Worm (Caenorhabditis elegans) whole organism, L4 larva: ENCODE results near the gene T11G6.4.
A peak's percentile ranks its signal among the peaks of the same experiment; 100 is the strongest.

Source experiments
- F10B5.3 ChIP-seq: sonication (generic microtip); optimal IDR thresholded peaks from 2 replicates; lab custom pipeline; 2016; ENCODE audit warnings: mild to moderate bottlenecking, missing genetic modification characterization, missing compliant biosample characterization
- F26F4.8 ChIP-seq: fragments of 200-800 bp; sonication (Bioruptor generic); conservative IDR thresholded peaks from 2 replicates; pipeline ENCODE4 v1.3.6; 2022; ENCODE audit warnings: missing genetic modification characterization, missing compliant biosample characterization
- F49E8.2 ChIP-seq: sonication (generic microtip); optimal IDR thresholded peaks from 2 replicates; lab custom pipeline; 2016; ENCODE audit warnings: missing compliant biosample characterization, mild to moderate bottlenecking, missing genetic modification characterization, borderline replicate concordance
- R02D3.7 ChIP-seq: fragments of 150-350 bp; sonication (generic microtip); optimal IDR thresholded peaks from 3 replicates; lab custom pipeline; 2014; ENCODE audit warnings: missing biosample characterization, missing genetic modification characterization
- T26A8.4 ChIP-seq: fragments of 200-800 bp; sonication (Bioruptor generic); IDR thresholded peaks from 2 replicates; pipeline ENCODE4 v1.3.6; 2022; ENCODE audit warnings: missing genetic modification characterization, missing compliant biosample characterization
- Y48G9A.11 ChIP-seq: fragments of 200-800 bp; sonication (Bioruptor generic); IDR thresholded peaks from 2 replicates; pipeline ENCODE4 v1.3.6; 2022; ENCODE audit warnings: missing genetic modification reagents, missing genetic modification characterization, missing compliant biosample characterization
- Y75B8A.6 ChIP-seq: fragments of 200-800 bp; sonication (Bioruptor generic); IDR thresholded peaks from 2 replicates; pipeline ENCODE4 v1.3.6; 2022; ENCODE audit warnings: missing genetic modification reagents, missing genetic modification characterization, missing compliant biosample characterization
- ZK337.2 ChIP-seq: fragments of 200-800 bp; sonication (Bioruptor generic); IDR thresholded peaks from 2 replicates; pipeline ENCODE4 v1.3.6; 2022; ENCODE audit warnings: missing genetic modification reagents, missing genetic modification characterization, missing compliant biosample characterization
- ZK546.5 ChIP-seq, 2 experiments: sonication (generic microtip); optimal IDR thresholded peaks; 2 replicates each; lab custom pipeline; 2017; ENCODE audit warnings: missing biosample characterization in 2 of 2, missing genetic modification characterization in 2 of 2
- aly-2 ChIP-seq: sonication (generic microtip); optimal IDR thresholded peaks from 2 replicates; lab custom pipeline; 2018; ENCODE audit warnings: missing biosample characterization, missing genetic modification characterization
- ceh-44 ChIP-seq: fragments of 200-800 bp; sonication (Bioruptor generic); IDR thresholded peaks from 2 replicates; pipeline ENCODE4 v1.3.6; 2022; ENCODE audit warnings: missing genetic modification reagents, missing genetic modification characterization, missing compliant biosample characterization
- ceh-62 ChIP-seq: sonication (generic microtip); optimal IDR thresholded peaks from 2 replicates; lab custom pipeline; 2017; ENCODE audit warnings: missing biosample characterization, missing genetic modification characterization
- daf-16 ChIP-seq, 3 experiments: sonication (generic microtip); optimal IDR thresholded peaks; 2 replicates each; lab custom pipeline; 2016 to 2017; ENCODE audit warnings: missing genetic modification characterization in 3 of 3, missing genetic modification reagents in 3 of 3, mild to moderate bottlenecking in 2 of 3, missing compliant biosample characterization in 2 of 3, missing biosample characterization in 1 of 3, moderate library complexity in 1 of 3
- dpl-1 ChIP-seq: fragments of 150-350 bp; optimal IDR thresholded peaks from 2 replicates; lab custom pipeline; 2014; ENCODE audit warnings: missing biosample characterization, missing genetic modification reagents, missing genetic modification characterization
- duxl-1 ChIP-seq: sonication (generic microtip); optimal IDR thresholded peaks from 2 replicates; lab custom pipeline; 2016; ENCODE audit warnings: mild to moderate bottlenecking, missing genetic modification characterization, moderate library complexity, missing compliant biosample characterization; ENCODE audit not compliant: poor library complexity
- dve-1 ChIP-seq: sonication (generic microtip); optimal IDR thresholded peaks from 2 replicates; lab custom pipeline; 2017; ENCODE audit warnings: antibody characterized with exemption, mild to moderate bottlenecking, missing genetic modification characterization, missing compliant biosample characterization; ENCODE audit not compliant: insufficient read depth
- egl-27 ChIP-seq: sonication (generic microtip); optimal IDR thresholded peaks from 3 replicates; lab custom pipeline; 2017; ENCODE audit warnings: missing biosample characterization, missing genetic modification reagents, missing genetic modification characterization
- egl-43 ChIP-seq: fragments of 200-800 bp; sonication (Bioruptor generic); IDR thresholded peaks from 2 replicates; pipeline ENCODE4 v1.3.6; 2022; ENCODE audit warnings: missing genetic modification reagents, missing genetic modification characterization, missing compliant biosample characterization
- hlh-11 ChIP-seq: fragments of 200-800 bp; sonication (Bioruptor generic); optimal IDR thresholded peaks from 2 replicates; lab custom pipeline; 2018; ENCODE audit warnings: mild to moderate bottlenecking, missing genetic modification characterization, missing compliant biosample characterization
- hlh-30 ChIP-seq: sonication (generic microtip); optimal IDR thresholded peaks from 2 replicates; lab custom pipeline; 2017; ENCODE audit warnings: antibody characterized with exemption, mild to moderate bottlenecking, missing genetic modification characterization, missing compliant biosample characterization; ENCODE audit not compliant: insufficient read depth
- lim-7 ChIP-seq: fragments of 200-800 bp; sonication (Bioruptor generic); IDR thresholded peaks from 2 replicates; pipeline ENCODE4 v1.3.6; 2022; ENCODE audit warnings: missing genetic modification characterization, missing compliant biosample characterization
- lin-13 ChIP-seq: fragments of 150-350 bp; optimal IDR thresholded peaks from 2 replicates; lab custom pipeline; 2014; ENCODE audit warnings: missing biosample characterization, missing genetic modification reagents, missing genetic modification characterization
- lin-15B ChIP-seq: fragments of 150-350 bp; sonication (generic microtip); optimal IDR thresholded peaks from 3 replicates; lab custom pipeline; 2014; ENCODE audit warnings: missing biosample characterization, missing genetic modification characterization
- lin-38 ChIP-seq: fragments of 200-800 bp; sonication (Bioruptor generic); IDR thresholded peaks from 2 replicates; pipeline ENCODE4 v1.3.6; 2022; ENCODE audit warnings: missing genetic modification reagents, missing genetic modification characterization, missing compliant biosample characterization
- lsy-2 ChIP-seq, 2 experiments: fragments of 150-350 bp in 1 of 2; sonication (generic microtip) in 1 of 2; optimal IDR thresholded peaks; 2 replicates each; lab custom pipeline; 2014 to 2017; ENCODE audit warnings: missing biosample characterization in 2 of 2, missing genetic modification characterization in 2 of 2
- madf-5 ChIP-seq, 2 experiments: fragments of 200-800 bp; sonication (Bioruptor generic); IDR thresholded peaks; 2 replicates each; pipeline ENCODE4 v1.3.6; 2022; ENCODE audit warnings: missing compliant biosample characterization in 2 of 2, missing genetic modification characterization in 2 of 2
- mdt-29 ChIP-seq: fragments of 200-800 bp; sonication (Bioruptor generic); IDR thresholded peaks from 2 replicates; pipeline ENCODE4 v1.3.6; 2022; ENCODE audit warnings: missing genetic modification reagents, missing genetic modification characterization, missing compliant biosample characterization
- mep-1 ChIP-seq: fragments of 150-350 bp; sonication (generic microtip); optimal IDR thresholded peaks from 3 replicates; lab custom pipeline; 2014; ENCODE audit warnings: missing biosample characterization, missing genetic modification characterization
- mes-2 ChIP-seq: sonication (generic microtip); optimal IDR thresholded peaks from 2 replicates; lab custom pipeline; 2016; ENCODE audit warnings: missing genotype, mild to moderate bottlenecking, missing genetic modification characterization, missing compliant biosample characterization; ENCODE audit not compliant: poor library complexity, severe bottlenecking
- nhr-10 ChIP-seq: fragments of 150-350 bp; optimal IDR thresholded peaks from 2 replicates; lab custom pipeline; 2014; ENCODE audit warnings: missing biosample characterization, missing genetic modification characterization
- nhr-102 ChIP-seq: sonication (generic microtip); optimal IDR thresholded peaks from 2 replicates; lab custom pipeline; 2016; ENCODE audit warnings: mild to moderate bottlenecking, missing genetic modification characterization, moderate library complexity, missing compliant biosample characterization
- nhr-111 ChIP-seq: fragments of 200-800 bp; sonication (Bioruptor generic); optimal IDR thresholded peaks from 2 replicates; lab custom pipeline; 2018; ENCODE audit warnings: mild to moderate bottlenecking, missing genetic modification characterization, missing compliant biosample characterization
- nhr-48 ChIP-seq: sonication (generic microtip); optimal IDR thresholded peaks from 2 replicates; lab custom pipeline; 2016; ENCODE audit warnings: mild to moderate bottlenecking, missing genetic modification characterization, missing compliant biosample characterization
- nhr-77 ChIP-seq: fragments of 150-350 bp; optimal IDR thresholded peaks from 2 replicates; lab custom pipeline; 2014; ENCODE audit warnings: missing biosample characterization, missing genetic modification characterization
- pha-4 ChIP-seq, 2 experiments: fragments of 150-350 bp in 1 of 2; fragments of 200-800 bp in 1 of 2; sonication (Bioruptor generic) in 1 of 2; IDR thresholded peaks in 1 of 2; optimal IDR thresholded peaks in 1 of 2; 2 replicates each; pipeline versions ENCODE4 v1.3.6 to Lab custom; 2014 to 2022; ENCODE audit warnings: missing genetic modification characterization in 2 of 2, missing genetic modification reagents in 2 of 2, missing biosample characterization in 1 of 2, missing compliant biosample characterization in 1 of 2
- pqm-1 ChIP-seq: sonication (generic microtip); optimal IDR thresholded peaks from 2 replicates; lab custom pipeline; 2017; ENCODE audit warnings: missing biosample characterization, missing genetic modification characterization
- saeg-2 ChIP-seq: fragments of 200-800 bp; sonication (Bioruptor generic); IDR thresholded peaks from 2 replicates; pipeline ENCODE4 v1.3.6; 2022; ENCODE audit warnings: missing genetic modification reagents, missing genetic modification characterization, missing compliant biosample characterization
- skn-1 ChIP-seq: fragments of 150-350 bp; optimal IDR thresholded peaks from 2 replicates; lab custom pipeline; 2014; ENCODE audit warnings: missing biosample characterization, missing genetic modification characterization
- snpc-1.2 ChIP-seq: fragments of 200-800 bp; sonication (Bioruptor generic); IDR thresholded peaks from 2 replicates; pipeline ENCODE4 v1.3.6; 2022; ENCODE audit warnings: missing genetic modification reagents, missing genetic modification characterization, missing compliant biosample characterization
- snpc-4 ChIP-seq: fragments of 150-350 bp; optimal IDR thresholded peaks from 2 replicates; lab custom pipeline; 2014; ENCODE audit warnings: missing biosample characterization, missing genetic modification characterization
- spr-1 ChIP-seq: sonication (generic microtip); optimal IDR thresholded peaks from 2 replicates; lab custom pipeline; 2016; ENCODE audit warnings: mild to moderate bottlenecking, missing genetic modification characterization, missing compliant biosample characterization
- spr-3 ChIP-seq: fragments of 200-800 bp; sonication (Bioruptor generic); optimal IDR thresholded peaks from 2 replicates; lab custom pipeline; 2018; ENCODE audit warnings: mild to moderate bottlenecking, missing genetic modification characterization, missing compliant biosample characterization
- tag-97 ChIP-seq: fragments of 200-800 bp; sonication (Bioruptor generic); IDR thresholded peaks from 2 replicates; pipeline ENCODE4 v1.3.6; 2022; ENCODE audit warnings: missing genetic modification characterization, missing compliant biosample characterization
- unc-130 ChIP-seq: sonication (generic microtip); optimal IDR thresholded peaks from 2 replicates; lab custom pipeline; 2016; ENCODE audit warnings: missing genetic modification reagents, missing genetic modification characterization, missing compliant biosample characterization
- zag-1 ChIP-seq: fragments of 150-350 bp; optimal IDR thresholded peaks from 2 replicates; lab custom pipeline; 2014; ENCODE audit warnings: missing biosample characterization, missing genetic modification characterization
- zip-2 ChIP-seq: fragments of 150-350 bp; optimal IDR thresholded peaks from 2 replicates; lab custom pipeline; 2014; ENCODE audit warnings: missing biosample characterization, missing genetic modification characterization
- ztf-7 ChIP-seq: fragments of 150-350 bp; optimal IDR thresholded peaks from 2 replicates; lab custom pipeline; 2014; ENCODE audit warnings: missing biosample characterization, missing genetic modification characterization

Gene T11G6.4

DNA sequence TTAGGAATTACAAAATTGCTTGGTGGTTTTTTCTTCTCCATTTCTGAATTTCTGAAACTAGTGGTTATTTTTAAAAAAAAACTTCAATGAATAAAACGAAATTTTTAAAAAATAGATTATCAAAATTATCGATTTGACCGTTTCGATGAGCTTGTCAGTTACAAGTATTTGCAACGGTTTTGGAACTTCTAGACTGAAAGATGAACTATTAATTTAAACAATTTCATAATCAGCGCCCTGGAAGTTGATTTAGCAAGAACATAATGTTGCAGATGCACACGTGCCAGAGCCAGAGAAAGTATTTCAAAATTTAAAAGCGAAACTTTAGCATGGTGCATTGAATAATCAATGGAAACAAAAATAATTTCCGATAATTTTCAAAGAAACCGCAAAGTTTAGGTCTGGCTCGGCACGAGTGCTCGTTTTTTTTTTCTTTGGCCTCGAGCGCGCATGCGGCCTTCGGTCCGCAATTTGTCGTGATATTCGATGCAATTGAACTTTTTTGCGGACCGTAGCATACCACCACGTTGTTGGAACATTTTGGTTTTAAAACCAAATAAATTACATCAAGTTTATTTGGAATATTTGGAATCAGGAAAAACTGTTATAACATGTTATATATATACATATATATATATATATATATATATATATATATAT is 8.9 kb downstream of the T11G6.4 start, which contains the start of gene T11G6.5 (continued):
- TF ChIP-seq pha-4 (GFP tag; IDR thresholded peaks at IDR 0.05; lab: Robert Waterston, UW) (no peak), pha-4 (tag; optimal IDR thresholded peaks at IDR 0.05; lab: Kevin White, UChicago) (no peak), lin-15B (tag; lab: Kevin White, UChicago) (no peak), R02D3.7 (tag; lab: Kevin White, UChicago) (no peak), F26F4.8 (no peak), snpc-4 (tag; lab: Kevin White, UChicago) (no peak), nhr-77 (tag; lab: Kevin White, UChicago) (no peak), nhr-48 (no peak), zag-1 (tag; lab: Kevin White, UChicago) (no peak)

DNA sequence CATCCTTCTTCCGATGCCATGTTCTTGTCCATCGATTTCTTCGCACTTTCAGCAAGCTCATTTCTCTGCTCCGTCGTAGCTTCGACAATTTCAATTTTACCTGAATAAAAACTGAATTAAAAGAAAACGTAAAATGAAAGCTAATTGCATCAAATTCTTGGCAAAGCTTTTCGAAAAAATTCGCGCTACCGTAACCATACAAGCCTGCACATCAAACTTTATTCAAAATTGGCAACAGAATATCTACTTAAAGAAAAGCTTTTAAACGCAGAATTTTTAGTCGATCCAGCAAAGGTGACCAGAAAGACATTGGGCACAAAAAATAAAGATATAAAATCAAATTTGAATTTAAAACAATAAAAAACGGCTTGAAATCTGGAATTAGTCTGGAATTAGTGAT is 9.5 kb downstream of the T11G6.4 start:
- TF ChIP-seq egl-43 (GFP tag; lab: Robert Waterston, UW) (no peak), ceh-44 (GFP tag; lab: Robert Waterston, UW) (no peak), mes-2 (tag; lab: Kevin White, UChicago) (no peak), lin-38 (0 out of 2 replicates have a peak, but pooled peaks have one; percentile 22), mdt-29 (no peak), dve-1 (tag; lab: Kevin White, UChicago) (no peak), duxl-1 (no peak), egl-27 (no peak), Y75B8A.6 (GFP tag; lab: Robert Waterston, UW) (0 out of 2 replicates have a peak, but pooled peaks have one; percentile 26), lsy-2 (tag; optimal IDR thresholded peaks at IDR 0.05; lab: Kevin White, UChicago) (peak in 1 of 2 experiments; percentile 23), lim-7 (GFP tag; lab: Robert Waterston, UW) (0 out of 2 replicates have a peak, but pooled peaks have one; percentile 42), nhr-102 (tag; lab: Kevin White, UChicago) (no peak), F10B5.3 (tag; lab: Kevin White, UChicago) (no peak), ZK546.5 (tag; optimal IDR thresholded peaks at IDR 0.05; lab: Kevin White, UChicago) (no peak), R02D3.7 (tag; lab: Kevin White, UChicago) (no peak), snpc-1.2 (GFP tag; lab: Robert Waterston, UW) (0 out of 2 replicates have a peak, but pooled peaks have one; percentile 38), pqm-1 (no peak), nhr-111 (GFP tag; lab: Kevin White, UChicago) (no peak), mep-1 (tag; lab: Kevin White, UChicago) (no peak), hlh-11 (tag; lab: Kevin White, UChicago) (no peak), T26A8.4 (GFP tag; lab: Robert Waterston, UW) (no peak), ceh-62 (tag; lab: Kevin White, UChicago) (no peak), nhr-10 (tag; lab: Kevin White, UChicago) (no peak), zip-2 (tag; lab: Kevin White, UChicago) (no peak), aly-2 (tag; lab: Kevin White, UChicago) (no peak), nhr-48 (no peak), hlh-30 (tag; lab: Kevin White, UChicago) (no peak), pha-4 (GFP tag; IDR thresholded peaks at IDR 0.05; lab: Robert Waterston, UW) (no peak), pha-4 (tag; optimal IDR thresholded peaks at IDR 0.05; lab: Kevin White, UChicago) (no peak), Y48G9A.11 (peak; percentile 29; the same call in 1 of the 2 replicates), ztf-7 (no peak), tag-97 (no peak), madf-5 (GFP tag; IDR thresholded peaks at IDR 0.05; lab: Robert Waterston, UW) (no peak), spr-1 (tag; lab: Kevin White, UChicago) (no peak), daf-16 (GFP tag; optimal IDR thresholded peaks at IDR 0.05; lab: Kevin White, UChicago) (no peak), daf-16 (tag; optimal IDR thresholded peaks at IDR 0.05; lab: Kevin White, UChicago) (no peak), dpl-1 (GFP tag; lab: Kevin White, UChicago) (no peak), skn-1 (tag; lab: Kevin White, UChicago) (no peak), lin-13 (GFP tag; lab: Kevin White, UChicago) (no peak), saeg-2 (GFP tag; lab: Robert Waterston, UW) (no peak), F49E8.2 (no peak), ZK337.2 (GFP tag; lab: Robert Waterston, UW) (no peak), unc-130 (GFP tag; lab: Kevin White, UChicago) (no peak), spr-3 (GFP tag; lab: Kevin White, UChicago) (no peak)
